Fruit fly (Drosophila melanogaster) whole organism, prepupa: ENCODE measurements around the gene MCTS1.
A peak's percentile ranks its signal among the peaks of the same experiment; 100 is the strongest.

Experiments
- Blimp-1 ChIP-seq: fragments of 200-800 bp; sonication (Bioruptor generic); optimal IDR thresholded peaks from 3 replicates; lab custom pipeline; 2017; ENCODE audit warnings: missing biosample characterization, missing genetic modification characterization, mild to moderate bottlenecking, moderate library complexity, missing genetic modification reagents
- CG10631 ChIP-seq: fragments of 200-800 bp; sonication (Bioruptor generic); optimal IDR thresholded peaks from 2 replicates; lab custom pipeline; 2016; ENCODE audit warnings: missing biosample characterization, missing genetic modification characterization
- CG10669 ChIP-seq: fragments of 200-800 bp; sonication (Bioruptor generic); optimal IDR thresholded peaks from 3 replicates; lab custom pipeline; 2018; ENCODE audit warnings: missing biosample characterization, mild to moderate bottlenecking, missing genetic modification characterization, moderate library complexity
- CG11294 ChIP-seq: fragments of 200-800 bp; sonication (Bioruptor generic); IDR thresholded peaks from 2 replicates; pipeline ENCODE4 v1.3.6; 2022; ENCODE audit warnings: missing biosample characterization, missing genetic modification characterization
- CG11762 ChIP-seq: fragments of 200-800 bp; sonication (Bioruptor generic); optimal IDR thresholded peaks from 3 replicates; lab custom pipeline; 2016; ENCODE audit warnings: missing biosample characterization, missing genetic modification characterization; ENCODE audit not compliant: insufficient read depth
- CG11902 ChIP-seq: fragments of 200-800 bp; sonication (Bioruptor generic); optimal IDR thresholded peaks from 3 replicates; lab custom pipeline; 2016; ENCODE audit warnings: missing biosample characterization, missing genetic modification characterization
- CG15336 ChIP-seq: fragments of 200-800 bp; sonication (Bioruptor generic); IDR thresholded peaks from 2 replicates; pipeline ENCODE4 v1.3.6; 2022; ENCODE audit warnings: missing biosample characterization, missing genetic modification characterization
- CG1621 ChIP-seq: fragments of 200-800 bp; sonication (Bioruptor generic); optimal IDR thresholded peaks from 3 replicates; lab custom pipeline; 2018; ENCODE audit warnings: missing biosample characterization, mild to moderate bottlenecking, missing genetic modification characterization
- CG16779 ChIP-seq: fragments of 200-800 bp; sonication (Bioruptor generic); optimal IDR thresholded peaks from 3 replicates; lab custom pipeline; 2017; ENCODE audit warnings: missing biosample characterization, mild to moderate bottlenecking, missing genetic modification characterization
- CG3032 ChIP-seq: fragments of 200-800 bp; optimal IDR thresholded peaks from 2 replicates; lab custom pipeline; 2019; ENCODE audit warnings: missing biosample characterization, mild to moderate bottlenecking, missing genetic modification characterization, moderate library complexity
- CG31627 ChIP-seq: fragments of 200-800 bp; sonication (Bioruptor generic); optimal IDR thresholded peaks from 3 replicates; lab custom pipeline; 2016; ENCODE audit warnings: missing biosample characterization, missing genetic modification characterization
- CG32006 ChIP-seq: fragments of 200-800 bp; sonication (Bioruptor generic); optimal IDR thresholded peaks from 3 replicates; lab custom pipeline; 2017; ENCODE audit warnings: missing biosample characterization, mild to moderate bottlenecking, missing genetic modification characterization
- CG34406 ChIP-seq: fragments of 200-800 bp; sonication (Bioruptor generic); optimal IDR thresholded peaks from 3 replicates; lab custom pipeline; 2016; ENCODE audit warnings: missing biosample characterization, missing genetic modification characterization
- CG6276 ChIP-seq: fragments of 200-800 bp; sonication (Bioruptor generic); optimal IDR thresholded peaks from 2 replicates; lab custom pipeline; 2017; ENCODE audit warnings: missing biosample characterization, mild to moderate bottlenecking, missing genetic modification characterization
- CG6792 ChIP-seq: fragments of 200-800 bp; sonication (Bioruptor generic); optimal IDR thresholded peaks from 3 replicates; lab custom pipeline; 2016; ENCODE audit warnings: missing biosample characterization, missing genetic modification characterization
- CG6808 ChIP-seq: fragments of 200-800 bp; sonication (Bioruptor generic); optimal IDR thresholded peaks from 3 replicates; lab custom pipeline; 2017; ENCODE audit warnings: missing biosample characterization, missing genetic modification characterization, mild to moderate bottlenecking, moderate library complexity, missing genetic modification reagents
- CG6854 ChIP-seq: fragments of 200-800 bp; sonication (Bioruptor generic); optimal IDR thresholded peaks from 2 replicates; lab custom pipeline; 2017; ENCODE audit warnings: missing biosample characterization, mild to moderate bottlenecking, missing genetic modification characterization
- CG7368 ChIP-seq: fragments of 200-800 bp; sonication (Bioruptor generic); optimal IDR thresholded peaks from 3 replicates; lab custom pipeline; 2016; ENCODE audit warnings: missing biosample characterization, missing genetic modification characterization
- CG8119 ChIP-seq: fragments of 200-800 bp; sonication (Bioruptor generic); IDR thresholded peaks from 3 replicates; pipeline ENCODE4 v1.3.6; 2022; ENCODE audit warnings: missing biosample characterization, missing genetic modification characterization
- CG8319 ChIP-seq: fragments of 200-800 bp; sonication (Bioruptor generic); optimal IDR thresholded peaks from 3 replicates; lab custom pipeline; 2016; ENCODE audit warnings: missing biosample characterization, missing genetic modification characterization
- CG8632 ChIP-seq: fragments of 200-800 bp; sonication (Bioruptor generic); optimal IDR thresholded peaks from 3 replicates; lab custom pipeline; 2016; ENCODE audit warnings: missing biosample characterization, missing genetic modification characterization
- CG9139 ChIP-seq: fragments of 200-800 bp; sonication (Bioruptor generic); optimal IDR thresholded peaks from 3 replicates; lab custom pipeline; 2017; ENCODE audit warnings: missing biosample characterization, mild to moderate bottlenecking, missing genetic modification characterization
- Eip75B ChIP-seq: fragments of 200-800 bp; sonication (Bioruptor generic); optimal IDR thresholded peaks from 3 replicates; lab custom pipeline; 2016; ENCODE audit warnings: missing biosample characterization, missing genetic modification characterization
- Eip78C ChIP-seq: fragments of 200-800 bp; sonication (Bioruptor generic); peaks from one replicate; lab custom pipeline; 2016; ENCODE audit warnings: missing biosample characterization, missing genetic modification characterization
- Eip93F ChIP-seq: fragments of 200-800 bp; sonication (Bioruptor generic); optimal IDR thresholded peaks from 2 replicates; lab custom pipeline; 2016; ENCODE audit warnings: missing biosample characterization, mild to moderate bottlenecking, missing genetic modification characterization
- Ets21C ChIP-seq: fragments of 200-800 bp; sonication (Bioruptor generic); optimal IDR thresholded peaks from 3 replicates; lab custom pipeline; 2016; ENCODE audit warnings: missing biosample characterization, missing genetic modification characterization
- Gug ChIP-seq: fragments of 200-800 bp; sonication (Bioruptor generic); IDR thresholded peaks from 2 replicates; pipeline ENCODE4 v1.3.6; 2022; ENCODE audit warnings: missing biosample characterization, missing genetic modification characterization
- Hr38 ChIP-seq: sonication (Bioruptor generic); optimal IDR thresholded peaks from 2 replicates; lab custom pipeline; 2016; ENCODE audit warnings: missing biosample characterization, missing genetic modification characterization
- Lpt ChIP-seq: fragments of 200-800 bp; sonication (Bioruptor generic); optimal IDR thresholded peaks from 3 replicates; lab custom pipeline; 2016; ENCODE audit warnings: missing biosample characterization, missing genetic modification characterization
- Met ChIP-seq: fragments of 200-800 bp; sonication (Bioruptor generic); optimal IDR thresholded peaks from 3 replicates; lab custom pipeline; 2016; ENCODE audit warnings: missing biosample characterization, missing genetic modification characterization
- OdsH ChIP-seq: fragments of 200-800 bp; sonication (Bioruptor generic); optimal IDR thresholded peaks from 3 replicates; lab custom pipeline; 2016; ENCODE audit warnings: missing biosample characterization, missing genetic modification characterization
- Sox102F ChIP-seq: fragments of 200-800 bp; sonication (Bioruptor generic); optimal IDR thresholded peaks from 2 replicates; lab custom pipeline; 2016; ENCODE audit warnings: missing biosample characterization, mild to moderate bottlenecking, missing genetic modification characterization
- Sox15 ChIP-seq: fragments of 200-800 bp; sonication (Bioruptor generic); optimal IDR thresholded peaks from 3 replicates; lab custom pipeline; 2016; ENCODE audit warnings: missing biosample characterization, missing genetic modification characterization
- achi ChIP-seq: fragments of 200-800 bp; sonication (Bioruptor generic); optimal IDR thresholded peaks from 3 replicates; lab custom pipeline; 2016; ENCODE audit warnings: missing biosample characterization, missing genetic modification characterization
- acj6 ChIP-seq: fragments of 200-800 bp; sonication (Bioruptor generic); optimal IDR thresholded peaks from 3 replicates; lab custom pipeline; 2016; ENCODE audit warnings: missing biosample characterization, missing genetic modification characterization
- cyc ChIP-seq: fragments of 200-800 bp; sonication (Bioruptor generic); optimal IDR thresholded peaks from 3 replicates; lab custom pipeline; 2016; ENCODE audit warnings: missing biosample characterization, missing genetic modification characterization
- dac ChIP-seq: fragments of 200-800 bp; sonication (Bioruptor generic); optimal IDR thresholded peaks from 2 replicates; lab custom pipeline; 2017; ENCODE audit warnings: missing biosample characterization, mild to moderate bottlenecking, missing genetic modification characterization
- eg ChIP-seq: fragments of 200-800 bp; sonication (Bioruptor generic); IDR thresholded peaks from 3 replicates; pipeline ENCODE4 v1.3.6; 2022; ENCODE audit warnings: missing biosample characterization, missing genetic modification characterization
- esn ChIP-seq: fragments of 200-800 bp; sonication (Bioruptor generic); optimal IDR thresholded peaks from 2 replicates; lab custom pipeline; 2016; ENCODE audit warnings: missing biosample characterization, mild to moderate bottlenecking, missing genetic modification characterization, moderate library complexity
- fd85E ChIP-seq: fragments of 200-800 bp; sonication (Bioruptor generic); optimal IDR thresholded peaks from 3 replicates; lab custom pipeline; 2016; ENCODE audit warnings: missing biosample characterization, missing genetic modification characterization
- fkh ChIP-seq: fragments of 200-800 bp; sonication (Bioruptor generic); optimal IDR thresholded peaks from 3 replicates; lab custom pipeline; 2017; ENCODE audit warnings: missing biosample characterization, mild to moderate bottlenecking, missing genetic modification characterization, moderate library complexity
- lz ChIP-seq: fragments of 200-800 bp; sonication (Bioruptor generic); optimal IDR thresholded peaks from 3 replicates; lab custom pipeline; 2016; ENCODE audit warnings: missing biosample characterization, missing genetic modification characterization
- net ChIP-seq: fragments of 200-800 bp; sonication (Bioruptor generic); optimal IDR thresholded peaks from 3 replicates; lab custom pipeline; 2016; ENCODE audit warnings: missing biosample characterization, missing genetic modification characterization
- salr ChIP-seq, 2 experiments: fragments of 200-800 bp; sonication (Bioruptor generic); optimal IDR thresholded peaks; 3 replicates each; lab custom pipeline; 2016 to 2018; ENCODE audit warnings: missing biosample characterization in 2 of 2, missing genetic modification characterization in 2 of 2, mild to moderate bottlenecking in 1 of 2
- spab ChIP-seq: fragments of 200-800 bp; sonication (Bioruptor generic); optimal IDR thresholded peaks from 2 replicates; lab custom pipeline; 2017; ENCODE audit warnings: missing biosample characterization, mild to moderate bottlenecking, missing genetic modification characterization, missing genetic modification reagents
- ss ChIP-seq, 2 experiments: fragments of 200-800 bp; sonication (Bioruptor generic); optimal IDR thresholded peaks; 2 replicates in 1 of 2; 3 replicates in 1 of 2; lab custom pipeline; 2017 to 2018; ENCODE audit warnings: mild to moderate bottlenecking in 2 of 2, missing biosample characterization in 2 of 2, missing genetic modification characterization in 2 of 2, moderate library complexity in 1 of 2
- svp ChIP-seq: fragments of 200-800 bp; sonication (Bioruptor generic); peaks from one replicate; lab custom pipeline; 2016; ENCODE audit warnings: missing biosample characterization, missing genetic modification characterization
- topi ChIP-seq: fragments of 200-800 bp; sonication (Bioruptor generic); optimal IDR thresholded peaks from 3 replicates; lab custom pipeline; 2016; ENCODE audit warnings: missing biosample characterization, missing genetic modification characterization
- vri ChIP-seq: fragments of 200-800 bp; sonication (Bioruptor generic); optimal IDR thresholded peaks from 3 replicates; lab custom pipeline; 2016; ENCODE audit warnings: missing biosample characterization, mild to moderate bottlenecking, missing genetic modification characterization

Gene MCTS1

DNA sequence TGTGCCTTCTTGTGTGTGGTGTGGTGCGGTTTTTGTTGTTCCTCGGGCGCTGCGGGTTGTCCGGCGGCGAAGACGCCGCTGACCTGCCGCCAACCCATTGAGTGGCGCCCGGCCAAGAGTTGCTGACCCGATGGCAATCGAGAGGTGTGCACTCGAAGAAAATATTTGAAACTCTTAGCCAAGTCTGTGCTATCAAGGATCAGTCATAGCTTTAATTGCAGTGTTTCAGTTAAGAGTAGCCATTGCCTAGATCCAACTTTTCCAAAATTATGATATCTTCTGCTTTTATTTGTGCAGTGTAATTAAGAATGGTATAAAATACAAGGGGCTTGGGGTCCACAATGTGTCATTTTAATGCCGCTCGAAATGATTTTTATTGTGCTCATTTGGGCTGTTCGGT, 13.1 kb upstream of the MCTS1 start (continued):
- peak; percentile 87 for TF ChIP-seq svp (GFP tag; lab: Kevin White, UChicago)
- TF ChIP-seq CG6808, result peak; percentile 27
- no peak for TF ChIP-seq CG8119
- TF ChIP-seq Eip75B, result peak; percentile 44
- TF ChIP-seq CG15336 (GFP tag; lab: Robert Waterston, UW), result no peak
- peak; percentile 64 for TF ChIP-seq CG7368 (GFP tag; lab: Kevin White, UChicago)
- peak; percentile 45 for TF ChIP-seq Sox15 (GFP tag; lab: Kevin White, UChicago)
- TF ChIP-seq cyc (GFP tag; lab: Kevin White, UChicago), result peak; percentile 77
- no peak for TF ChIP-seq CG11294 (GFP tag; lab: Robert Waterston, UW)
- TF ChIP-seq Lpt (GFP tag; lab: Kevin White, UChicago), result no peak
- TF ChIP-seq achi (GFP tag; lab: Kevin White, UChicago), result peak; percentile 52
- TF ChIP-seq CG9139 (GFP tag; lab: Kevin White, UChicago), result peak; percentile 25
- peak; percentile 62 for TF ChIP-seq acj6 (GFP tag; lab: Kevin White, UChicago)
- TF ChIP-seq ss (GFP tag; optimal IDR thresholded peaks at IDR 0.05; lab: Kevin White, UChicago), result peak in 1 of 2 experiments; percentile 66

DNA sequence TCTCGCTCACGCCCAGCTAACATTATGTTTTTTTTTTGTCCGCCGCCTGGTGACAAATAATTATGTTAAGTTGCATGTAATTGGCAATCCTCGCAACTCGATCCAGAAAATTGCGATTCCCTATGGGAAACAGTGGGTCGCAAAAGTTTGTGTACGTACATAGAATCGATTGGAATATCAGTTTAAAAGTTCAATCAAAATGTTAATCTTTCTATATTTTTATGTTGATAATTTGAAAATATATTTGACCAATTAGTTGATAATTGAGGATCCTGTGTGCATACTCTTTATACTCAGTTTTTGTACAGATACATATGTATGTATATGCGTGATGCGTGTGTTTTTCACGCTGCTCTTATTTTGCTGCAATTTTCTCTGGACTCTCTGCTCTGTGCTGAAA, 9.8 kb upstream of the MCTS1 start:
- TF ChIP-seq Gug (GFP tag; lab: Robert Waterston, UW) (peak; percentile 82), CG32006 (peak; percentile 38), CG16779 (tag; lab: Kevin White, UChicago) (peak; percentile 12), Eip78C (GFP tag; lab: Kevin White, UChicago) (peak; percentile 87), net (GFP tag; lab: Kevin White, UChicago) (peak; percentile 38), CG8119 (peak; percentile 83), OdsH (GFP tag; lab: Kevin White, UChicago) (peak; percentile 37), svp (GFP tag; lab: Kevin White, UChicago) (peak; percentile 61), CG15336 (GFP tag; lab: Robert Waterston, UW) (peak; percentile 81), CG34406 (GFP tag; lab: Kevin White, UChicago) (peak; percentile 40), CG3032 (tag; lab: Kevin White, UChicago) (peak; percentile 76), CG11902 (GFP tag; lab: Kevin White, UChicago) (peak; percentile 5), lz (GFP tag; lab: Kevin White, UChicago) (peak; percentile 40), Met (GFP tag; lab: Kevin White, UChicago) (peak; percentile 60), ss (GFP tag; optimal IDR thresholded peaks at IDR 0.05; lab: Kevin White, UChicago) (peak; percentile 62 to 73), CG6854 (GFP tag; lab: Kevin White, UChicago) (peak; percentile 1), Eip93F (GFP tag; lab: Kevin White, UChicago) (no peak), CG11762 (GFP tag; lab: Kevin White, UChicago) (peak; percentile 29), topi (GFP tag; lab: Kevin White, UChicago) (peak; percentile 35), CG8632 (peak; percentile 24), spab (peak; percentile 47), CG10669 (GFP tag; lab: Kevin White, UChicago) (peak; percentile 63), CG31627 (GFP tag; lab: Kevin White, UChicago) (no peak), achi (GFP tag; lab: Kevin White, UChicago) (peak; percentile 67), esn (peak; percentile 47), CG10631 (peak; percentile 46), fkh (GFP tag; lab: Kevin White, UChicago) (no peak), dac (GFP tag; lab: Kevin White, UChicago) (no peak), CG7368 (GFP tag; lab: Kevin White, UChicago) (peak; percentile 29), eg (peak; percentile 70), Sox15 (GFP tag; lab: Kevin White, UChicago) (no peak), Hr38 (no peak), fd85E (GFP tag; lab: Kevin White, UChicago) (no peak), Sox102F (peak; percentile 25), vri (no peak), CG1621 (tag; lab: Kevin White, UChicago) (peak; percentile 43), salr (GFP tag; optimal IDR thresholded peaks at IDR 0.05; lab: Kevin White, UChicago) (peak in 1 of 2 experiments; percentile 31), Ets21C (GFP tag; lab: Kevin White, UChicago) (no peak), Lpt (GFP tag; lab: Kevin White, UChicago) (peak; percentile 7), CG9139 (GFP tag; lab: Kevin White, UChicago) (peak; percentile 21), Eip75B (peak; percentile 64), CG8319 (peak; percentile 3), CG6792 (GFP tag; lab: Kevin White, UChicago) (peak; percentile 23), Blimp-1 (no peak), CG6276 (GFP tag; lab: Kevin White, UChicago) (no peak)
